Worm (Caenorhabditis elegans) whole organism, L1 larva: ENCODE data around the gene B0416.2.

ENCODE experiments used
- efl-1 ChIP-seq, 4 experiments: fragments of 150-350 bp; optimal IDR thresholded peaks in 3 of 4; peaks in 1 of 4; 1 replicate in 1 of 4; 2 replicates in 3 of 4; lab custom pipeline; 2014; ENCODE audit warnings: missing biosample characterization in 2 of 4, missing genetic modification characterization in 2 of 4, missing genetic modification reagents in 2 of 4
- lin-13 ChIP-seq: fragments of 150-350 bp; optimal IDR thresholded peaks from 2 replicates; lab custom pipeline; 2014; ENCODE audit warnings: missing biosample characterization, missing genetic modification reagents, missing genetic modification characterization
- lin-39 ChIP-seq: fragments of 150-350 bp; optimal IDR thresholded peaks from 2 replicates; lab custom pipeline; 2014; ENCODE audit warnings: missing biosample characterization, missing genetic modification reagents, missing genetic modification characterization
- nhr-11 ChIP-seq: fragments of 150-350 bp; optimal IDR thresholded peaks from 2 replicates; lab custom pipeline; 2014; ENCODE audit warnings: missing biosample characterization, missing genetic modification characterization
- nhr-20 ChIP-seq: sonication (generic microtip); optimal IDR thresholded peaks from 2 replicates; lab custom pipeline; 2016; ENCODE audit warnings: mild to moderate bottlenecking, missing genetic modification characterization, missing compliant biosample characterization
- nhr-237 ChIP-seq: fragments of 150-350 bp; optimal IDR thresholded peaks from 2 replicates; lab custom pipeline; 2014; ENCODE audit warnings: missing biosample characterization, missing genetic modification characterization
- nhr-76 ChIP-seq: sonication (generic microtip); optimal IDR thresholded peaks from 2 replicates; lab custom pipeline; 2017; ENCODE audit warnings: missing biosample characterization, missing genetic modification characterization
- nhr-77 ChIP-seq: fragments of 150-350 bp; optimal IDR thresholded peaks from 2 replicates; lab custom pipeline; 2014; ENCODE audit warnings: missing biosample characterization, missing genetic modification characterization
- pqm-1 ChIP-seq: sonication (generic microtip); optimal IDR thresholded peaks from 3 replicates; lab custom pipeline; 2017; ENCODE audit warnings: missing biosample characterization, missing genetic modification characterization
- rnt-1 ChIP-seq: sonication (generic microtip); optimal IDR thresholded peaks from 2 replicates; lab custom pipeline; 2016; ENCODE audit warnings: mild to moderate bottlenecking, missing genetic modification characterization, moderate library complexity, missing compliant biosample characterization
- zag-1 ChIP-seq: fragments of 150-350 bp; optimal IDR thresholded peaks from 2 replicates; lab custom pipeline; 2014; ENCODE audit warnings: missing biosample characterization, missing genetic modification characterization

ce11 chrX:9295471-9295870 lies 3.5 kb upstream of the B0416.2 start:
- no peak for TF ChIP-seq nhr-20 (tag; lab: Kevin White, UChicago)
- TF ChIP-seq nhr-11 (tag; lab: Kevin White, UChicago) = no peak
- no peak for TF ChIP-seq lin-39 (tag; lab: Kevin White, UChicago)
- no peak for TF ChIP-seq nhr-76 (tag; lab: Kevin White, UChicago)
- no peak for TF ChIP-seq pqm-1 (tag; lab: Kevin White, UChicago)
- no peak for TF ChIP-seq lin-13 (GFP tag; lab: Kevin White, UChicago)
- TF ChIP-seq nhr-77 = no peak
- TF ChIP-seq efl-1 (optimal IDR thresholded peaks at IDR 0.05; lab: Kevin White, UChicago) = no peak
- no peak for TF ChIP-seq efl-1 (GFP tag; optimal IDR thresholded peaks at IDR 0.05 in 1 of 2; lab: Kevin White, UChicago)
- TF ChIP-seq zag-1 (tag; lab: Kevin White, UChicago) = no peak
- TF ChIP-seq rnt-1 (tag; lab: Kevin White, UChicago) = no peak
- TF ChIP-seq nhr-237 (tag; lab: Kevin White, UChicago) = no peak
